Fruit fly (Drosophila melanogaster) Kc167 (cell line): ENCODE data around the gene Tim9b.

Experiments used
- Myc ChIP-seq: fragments of >200 bp; optimal IDR thresholded peaks from 2 replicates; lab custom pipeline; 2017; ENCODE audit warnings: missing external identifiers
- Sin3A ChIP-seq: fragments of >200 bp; optimal IDR thresholded peaks from 2 replicates; lab custom pipeline; 2018; ENCODE audit warnings: missing external identifiers
- h ChIP-seq: fragments of >200 bp; optimal IDR thresholded peaks from 3 replicates; lab custom pipeline; 2018; ENCODE audit warnings: missing external identifiers
- insv ChIP-seq: fragments of >200 bp; optimal IDR thresholded peaks from 3 replicates; lab custom pipeline; 2018; ENCODE audit warnings: missing external identifiers
- psq ChIP-seq: fragments of >200 bp; optimal IDR thresholded peaks from 2 replicates; lab custom pipeline; 2017; ENCODE audit warnings: missing external identifiers

dm6 chrX:19621145-19621544 is 2.8 kb upstream of the Tim9b start, which contains the start of gene CG14221:
- no peak for TF ChIP-seq insv (lab: Kevin White, UChicago)
- TF ChIP-seq Myc (lab: Kevin White, UChicago): no peak
- TF ChIP-seq h: no peak
- no peak for TF ChIP-seq psq (lab: Kevin White, UChicago)
- TF ChIP-seq Sin3A (lab: Kevin White, UChicago): no peak
